Worm (Caenorhabditis elegans): ENCODE measurements around the gene acs-19.

DNA sequence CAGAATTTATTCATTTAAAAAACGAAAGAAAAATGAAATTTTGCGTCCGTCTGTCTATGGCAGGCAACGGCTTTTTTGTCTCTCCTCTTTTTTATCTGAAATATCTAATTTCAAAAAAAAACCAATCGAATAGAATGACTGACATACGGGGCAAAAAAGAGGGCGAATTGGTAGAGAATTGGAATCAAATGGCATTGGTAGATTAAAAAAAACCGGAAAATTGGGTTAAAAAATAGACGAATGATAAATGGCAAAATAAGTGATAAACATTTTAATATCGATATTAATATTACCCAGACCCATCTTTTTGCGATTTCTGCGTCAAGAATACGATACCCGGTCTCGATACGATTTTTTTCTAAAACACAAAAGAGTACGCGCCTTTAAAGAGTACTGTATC, 37.3 kb downstream of the acs-19 start, which contains the start of gene tir-1:
- no peak for TF ChIP-seq nhr-11 (tag; optimal IDR thresholded peaks at IDR 0.05)
- no peak for TF ChIP-seq lin-39 (tag; optimal IDR thresholded peaks at IDR 0.05)
- TF ChIP-seq nhr-76 (tag; optimal IDR thresholded peaks at IDR 0.05): no peak
- TF ChIP-seq ztf-11 (tag; optimal IDR thresholded peaks at IDR 0.05): no peak
- no peak for TF ChIP-seq fkh-10 (GFP tag; optimal IDR thresholded peaks at IDR 0.05)
- no peak for TF ChIP-seq nhr-28 (tag; optimal IDR thresholded peaks at IDR 0.05)
